Fruit fly (Drosophila melanogaster) whole organism, embryonic: Measurements from ENCODE around the gene Mekk1.
A peak's percentile ranks its signal among the peaks of the same experiment; 100 is the strongest.

Source experiments
- CG10274 ChIP-seq: fragments of 200-800 bp; sonication (Bioruptor generic); optimal IDR thresholded peaks from 3 replicates; lab custom pipeline; 2017; ENCODE audit warnings: missing biosample characterization, mild to moderate bottlenecking, missing genetic modification characterization
- CG10959 ChIP-seq: fragments of 200-800 bp; sonication (Bioruptor generic); IDR thresholded peaks from 2 replicates; pipeline ENCODE4 v1.3.6; 2022; ENCODE audit warnings: missing biosample characterization, missing genetic modification characterization
- CG10979 ChIP-seq: fragments of 200-800 bp; sonication (Bioruptor generic); optimal IDR thresholded peaks from 2 replicates; lab custom pipeline; 2018; ENCODE audit warnings: missing biosample characterization, mild to moderate bottlenecking, missing genetic modification characterization, moderate library complexity
- CG11504 ChIP-seq: fragments of 200-800 bp; sonication (Bioruptor generic); optimal IDR thresholded peaks from 3 replicates; lab custom pipeline; 2019; ENCODE audit warnings: missing biosample characterization, mild to moderate bottlenecking, missing genetic modification characterization, moderate library complexity
- CG12219 ChIP-seq: fragments of 200-800 bp; sonication (Bioruptor generic); optimal IDR thresholded peaks from 3 replicates; lab custom pipeline; 2018; ENCODE audit warnings: missing biosample characterization, mild to moderate bottlenecking, missing genetic modification characterization
- CG12236 ChIP-seq: fragments of 200-800 bp; sonication (Bioruptor generic); optimal IDR thresholded peaks from 2 replicates; lab custom pipeline; 2016; ENCODE audit warnings: missing biosample characterization, missing genetic modification characterization
- CG18011 ChIP-seq: fragments of 200-800 bp; sonication (Bioruptor generic); optimal IDR thresholded peaks from 2 replicates; lab custom pipeline; 2017; ENCODE audit warnings: missing biosample characterization, missing genetic modification characterization, mild to moderate bottlenecking, moderate library complexity, missing genotype
- CG34376 ChIP-seq: fragments of 200-800 bp; sonication (Bioruptor generic); optimal IDR thresholded peaks from 2 replicates; lab custom pipeline; 2018; ENCODE audit warnings: missing biosample characterization, mild to moderate bottlenecking, missing genetic modification characterization
- CG3995 ChIP-seq: fragments of 200-800 bp; sonication (Bioruptor generic); optimal IDR thresholded peaks from 3 replicates; lab custom pipeline; 2016; ENCODE audit warnings: missing biosample characterization, missing genetic modification characterization
- CG4404 ChIP-seq: fragments of 200-800 bp; sonication (Bioruptor generic); IDR thresholded peaks from 2 replicates; pipeline ENCODE4 v1.3.6; 2022; ENCODE audit warnings: missing biosample characterization, missing genetic modification characterization
- CG6654 ChIP-seq: fragments of 200-800 bp; sonication (Bioruptor generic); optimal IDR thresholded peaks from 2 replicates; lab custom pipeline; 2017; ENCODE audit warnings: missing biosample characterization, mild to moderate bottlenecking, missing genetic modification characterization
- CG8281 ChIP-seq: fragments of 200-800 bp; sonication (Bioruptor generic); optimal IDR thresholded peaks from 2 replicates; lab custom pipeline; 2018; ENCODE audit warnings: missing biosample characterization, mild to moderate bottlenecking, missing genetic modification characterization, moderate library complexity
- D ChIP-seq, 2 experiments: fragments of 200-800 bp in 1 of 2; fragments of >200 bp in 1 of 2; sonication (Bioruptor generic) in 1 of 2; optimal IDR thresholded peaks; 2 replicates in 1 of 2; 3 replicates in 1 of 2; lab custom pipeline; 2017; ENCODE audit warnings: mild to moderate bottlenecking in 1 of 2, missing biosample characterization in 1 of 2, missing genetic modification characterization in 1 of 2, missing genetic modification reagents in 1 of 2
- D19A ChIP-seq: fragments of 200-800 bp; optimal IDR thresholded peaks from 3 replicates; lab custom pipeline; 2019; ENCODE audit warnings: missing biosample characterization, mild to moderate bottlenecking, missing genetic modification characterization, moderate library complexity
- Doc2 ChIP-seq: fragments of 200-800 bp; sonication (Bioruptor generic); IDR thresholded peaks from 2 replicates; pipeline ENCODE4 v1.3.6; 2022; ENCODE audit warnings: missing biosample characterization, missing genetic modification characterization
- Drgx ChIP-seq: fragments of 200-800 bp; sonication (Bioruptor generic); IDR thresholded peaks from 2 replicates; pipeline ENCODE4 v1.3.6; 2022; ENCODE audit warnings: missing biosample characterization, missing genetic modification characterization
- E2f2 ChIP-seq: fragments of 200-800 bp; sonication (Bioruptor generic); IDR thresholded peaks from 2 replicates; pipeline ENCODE4 v1.3.6; 2022; ENCODE audit warnings: missing biosample characterization, missing genetic modification characterization
- Med ChIP-seq: fragments of 200-800 bp; sonication (Bioruptor generic); peaks from one replicate; lab custom pipeline; 2016; ENCODE audit warnings: missing biosample characterization, missing genetic modification characterization, mild to moderate bottlenecking, inconsistent platforms, moderate library complexity
- NC2β ChIP-seq: fragments of 200-800 bp; sonication (Bioruptor generic); optimal IDR thresholded peaks from 2 replicates; lab custom pipeline; 2016; ENCODE audit warnings: missing biosample characterization, missing genetic modification characterization
- NFAT ChIP-seq: fragments of 200-800 bp; sonication (Bioruptor generic); IDR thresholded peaks from 2 replicates; pipeline ENCODE4 v1.3.6; 2022; ENCODE audit warnings: missing biosample characterization, missing genetic modification characterization
- Sox102F ChIP-seq: fragments of 200-800 bp; sonication (Bioruptor generic); optimal IDR thresholded peaks from 2 replicates; lab custom pipeline; 2018; ENCODE audit warnings: missing biosample characterization, mild to moderate bottlenecking, missing genetic modification characterization, moderate library complexity
- Sry-β ChIP-seq: fragments of 200-800 bp; sonication (Bioruptor generic); optimal IDR thresholded peaks from 2 replicates; lab custom pipeline; 2018; ENCODE audit warnings: missing biosample characterization, mild to moderate bottlenecking, missing genetic modification characterization, moderate library complexity
- Trl ChIP-seq, 3 experiments: fragments of >200 bp in 2 of 3; fragments of 200-800 bp in 1 of 3; sonication (Bioruptor generic) in 1 of 3; optimal IDR thresholded peaks; 2 replicates in 1 of 3; 3 replicates in 2 of 3; lab custom pipeline; 2016 to 2017; ENCODE audit warnings: missing biosample characterization in 1 of 3, missing genetic modification characterization in 1 of 3
- ci ChIP-seq: fragments of 200-800 bp; sonication (Bioruptor generic); IDR thresholded peaks from 3 replicates; pipeline ENCODE4 v1.3.6; 2022; ENCODE audit warnings: missing biosample characterization, missing genetic modification characterization
- ewg ChIP-seq: fragments of 200-800 bp; sonication (Bioruptor generic); optimal IDR thresholded peaks from 3 replicates; lab custom pipeline; 2017; ENCODE audit warnings: mild to moderate bottlenecking, missing biosample characterization, missing genetic modification reagents, missing genetic modification characterization
- ftz-f1 ChIP-seq: fragments of 200-800 bp; sonication (Bioruptor generic); optimal IDR thresholded peaks from 2 replicates; lab custom pipeline; 2016; ENCODE audit warnings: missing biosample characterization, missing genetic modification characterization
- hb ChIP-seq: fragments of 200-800 bp; sonication (Bioruptor generic); IDR thresholded peaks from 3 replicates; pipeline ENCODE4 v1.3.6; 2022; ENCODE audit warnings: missing biosample characterization, missing genetic modification characterization; ENCODE audit not compliant: partially characterized antibody
- inv ChIP-seq: fragments of 200-800 bp; sonication (Bioruptor generic); IDR thresholded peaks from 2 replicates; pipeline ENCODE4 v1.3.6; 2022; ENCODE audit warnings: missing biosample characterization, missing genetic modification characterization; ENCODE audit not compliant: partially characterized antibody
- nom ChIP-seq: fragments of 200-800 bp; sonication (Bioruptor generic); optimal IDR thresholded peaks from 2 replicates; lab custom pipeline; 2017; ENCODE audit warnings: missing biosample characterization, missing genetic modification characterization, mild to moderate bottlenecking, moderate library complexity, missing genetic modification reagents
- phol ChIP-seq: fragments of 200-800 bp; sonication (Bioruptor generic); optimal IDR thresholded peaks from 3 replicates; lab custom pipeline; 2018; ENCODE audit warnings: missing biosample characterization, mild to moderate bottlenecking, missing genetic modification characterization, moderate library complexity
- ro ChIP-seq: fragments of 200-800 bp; sonication (Bioruptor generic); IDR thresholded peaks from 2 replicates; pipeline ENCODE4 v1.3.6; 2022; ENCODE audit warnings: missing biosample characterization, missing genetic modification characterization
- sens ChIP-seq: fragments of 200-800 bp; sonication (Bioruptor generic); peaks from one replicate; lab custom pipeline; 2016; ENCODE audit warnings: missing biosample characterization, missing genetic modification characterization
- sug ChIP-seq: fragments of 200-800 bp; optimal IDR thresholded peaks from 2 replicates; lab custom pipeline; 2019; ENCODE audit warnings: missing biosample characterization, mild to moderate bottlenecking, missing genetic modification characterization, moderate library complexity
- tll ChIP-seq, 2 experiments: fragments of 200-800 bp in 1 of 2; fragments of >200 bp in 1 of 2; sonication (Bioruptor generic) in 1 of 2; optimal IDR thresholded peaks; 2 replicates each; lab custom pipeline; 2017 to 2019; ENCODE audit warnings: missing biosample characterization in 2 of 2, missing genetic modification characterization in 2 of 2, mild to moderate bottlenecking in 1 of 2, moderate library complexity in 1 of 2
- tna ChIP-seq: fragments of 200-800 bp; sonication (Bioruptor generic); IDR thresholded peaks from 2 replicates; pipeline ENCODE4 v1.3.6; 2022; ENCODE audit warnings: missing biosample characterization, missing genetic modification characterization; ENCODE audit not compliant: partially characterized antibody
- toy ChIP-seq: fragments of 200-800 bp; sonication (Bioruptor generic); IDR thresholded peaks from 2 replicates; pipeline ENCODE4 v1.3.6; 2022; ENCODE audit warnings: missing biosample characterization, missing genetic modification characterization
- usp ChIP-seq: fragments of >200 bp; optimal IDR thresholded peaks from 2 replicates; lab custom pipeline; 2017; ENCODE audit warnings: missing biosample characterization, missing genetic modification characterization
- zfh1 ChIP-seq: fragments of 200-800 bp; sonication (Bioruptor generic); IDR thresholded peaks from 3 replicates; pipeline ENCODE4 v1.3.6; 2022; ENCODE audit warnings: missing biosample characterization, missing genetic modification characterization

Mekk1 gene

dm6 chr3R:18739978-18740954 lies 3.1 kb downstream of the Mekk1 start (continued):
- TF ChIP-seq CG10959 (GFP tag; lab: Robert Waterston, UW) (no peak), sug (peak; percentile 53), CG12219 (GFP tag; lab: Kevin White, UChicago) (no peak), ci (GFP tag; lab: Robert Waterston, UW) (no peak), tll (GFP tag; optimal IDR thresholded peaks at IDR 0.05; lab: Kevin White, UChicago) (no peak), CG4404 (no peak)

DNA sequence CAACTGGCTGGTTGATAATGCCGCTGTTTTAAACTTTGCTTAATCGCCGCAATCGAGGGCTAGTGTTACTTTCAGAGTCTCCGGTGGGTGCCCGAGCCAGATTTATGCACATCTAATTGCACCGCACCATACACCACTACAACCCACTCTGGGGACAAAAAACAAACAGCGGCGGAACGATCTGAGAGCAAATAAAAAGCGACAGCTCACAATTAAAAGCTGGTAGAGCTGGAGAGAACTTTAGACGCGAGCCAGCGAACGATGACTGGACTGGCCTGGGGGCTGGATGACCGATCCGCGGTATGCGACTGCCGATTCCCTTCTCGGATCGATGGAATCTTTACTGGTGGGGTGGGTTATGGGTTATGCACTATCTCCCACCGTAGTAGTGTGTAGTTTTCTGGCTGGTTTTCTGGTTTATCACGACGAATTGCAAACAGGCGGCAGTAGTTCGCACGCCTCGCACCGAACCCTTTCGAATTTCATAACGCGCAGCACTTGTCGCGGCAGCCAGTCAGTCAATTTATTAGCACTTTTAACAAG lies 3.9 kb downstream of the Mekk1 start:
- TF ChIP-seq CG34376 (no peak), nom (GFP tag; lab: Kevin White, UChicago) (peak; percentile 24), Sry-β (no peak), ftz-f1 (GFP tag; lab: Kevin White, UChicago) (no peak), CG8281 (tag; lab: Kevin White, UChicago) (no peak), inv (GFP tag; lab: Robert Waterston, UW) (0 out of 2 replicates have a peak, but pooled peaks have one; percentile 15), D19A (peak; percentile 19), Drgx (GFP tag; lab: Robert Waterston, UW) (peak; percentile 7; the same call in 1 of the 2 replicates), CG10274 (GFP tag; lab: Kevin White, UChicago) (peak; percentile 77), toy (GFP tag; lab: Robert Waterston, UW) (0 out of 2 replicates have a peak, but pooled peaks have one; percentile 14), usp (GFP tag; lab: Kevin White, UChicago) (no peak), E2f2 (GFP tag; lab: Robert Waterston, UW) (0 out of 2 replicates have a peak, but pooled peaks have one; percentile 8), Trl (optimal IDR thresholded peaks at IDR 0.05; lab: Kevin White, UChicago) (peak in 1 of 2 experiments; percentile 38), Trl (GFP tag; optimal IDR thresholded peaks at IDR 0.05; lab: Kevin White, UChicago) (no peak), CG18011 (GFP tag; lab: Kevin White, UChicago) (peak; percentile 79), D (optimal IDR thresholded peaks at IDR 0.05; lab: Kevin White, UChicago) (no peak), D (GFP tag; optimal IDR thresholded peaks at IDR 0.05; lab: Kevin White, UChicago) (no peak)

DNA sequence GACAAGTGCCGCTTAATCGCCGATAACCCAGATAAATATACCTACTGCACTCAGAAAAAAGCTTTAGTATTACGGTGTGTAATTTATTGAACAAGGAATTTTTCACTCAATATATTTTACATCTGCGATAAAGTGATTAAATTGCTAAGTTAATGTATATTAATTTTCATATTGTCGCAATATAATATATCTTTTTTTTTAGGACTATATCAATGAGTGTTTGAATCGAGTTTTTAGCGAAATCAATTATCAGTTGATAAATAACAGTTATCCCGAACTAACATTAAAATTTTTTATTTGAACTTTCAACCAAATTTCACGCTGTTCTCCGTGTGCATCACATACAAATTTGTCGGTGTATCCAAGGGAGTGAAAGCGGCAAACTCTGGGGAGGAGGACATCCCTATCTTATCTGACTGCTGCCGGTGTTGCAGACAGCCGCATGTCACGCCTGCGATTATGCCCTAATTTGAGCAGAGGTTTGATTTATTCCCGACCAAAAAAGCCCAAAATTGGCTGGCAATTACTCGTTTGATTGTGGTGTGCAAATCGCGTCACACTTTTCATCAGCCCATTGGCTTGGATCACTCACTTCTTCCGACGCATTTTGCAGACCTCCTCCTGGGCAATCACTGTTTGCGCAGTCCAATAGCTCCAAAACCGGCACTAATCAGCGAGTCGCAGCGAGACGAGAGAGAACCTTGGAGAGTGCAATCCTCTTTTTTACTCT lies 4.5 kb downstream of the Mekk1 start:
- TF ChIP-seq NFAT (GFP tag; lab: Robert Waterston, UW) (no peak), CG11504 (tag; lab: Kevin White, UChicago) (peak; percentile 29), CG3995 (GFP tag; lab: Kevin White, UChicago) (peak; percentile 36), Trl (optimal IDR thresholded peaks at IDR 0.05; lab: Kevin White, UChicago) (peak in 1 of 2 experiments; percentile 36), Trl (GFP tag; optimal IDR thresholded peaks at IDR 0.05; lab: Kevin White, UChicago) (no peak), ewg (no peak), zfh1 (GFP tag; lab: Robert Waterston, UW) (0 out of 3 replicates have a peak, but pooled peaks have one; percentile 26), ro (GFP tag; lab: Robert Waterston, UW) (no peak), CG10979 (peak; percentile 1), tna (GFP tag; lab: Robert Waterston, UW) (no peak), Doc2 (GFP tag; lab: Robert Waterston, UW) (no peak), Med (GFP tag; lab: Kevin White, UChicago) (peak; percentile 25), sens (GFP tag; lab: Kevin White, UChicago) (peak; percentile 56), hb (0 out of 3 replicates have a peak, but pooled peaks have one; percentile 52), CG6654 (GFP tag; lab: Kevin White, UChicago) (peak; percentile 85), NC2β (GFP tag; lab: Kevin White, UChicago) (no peak), Sox102F (GFP tag; lab: Kevin White, UChicago) (peak; percentile 14), phol (peak; percentile 20), CG12236 (GFP tag; lab: Kevin White, UChicago) (no peak)
